Fruit fly (Drosophila melanogaster) whole organism, pupa: Measurements from ENCODE around the gene CNMaR.

Experiments
- CG10348 ChIP-seq: fragments of 200-800 bp; sonication (Bioruptor generic); IDR thresholded peaks from 2 replicates; pipeline ENCODE4 v1.3.6; 2022; ENCODE audit warnings: missing biosample characterization, missing genetic modification characterization
- CG12605 ChIP-seq: fragments of 200-800 bp; sonication (Bioruptor generic); IDR thresholded peaks from 2 replicates; pipeline ENCODE4 v1.3.6; 2022; ENCODE audit warnings: missing biosample characterization, missing genetic modification characterization
- CG13204 ChIP-seq: fragments of 200-800 bp; sonication (Bioruptor generic); optimal IDR thresholded peaks from 2 replicates; lab custom pipeline; 2018; ENCODE audit warnings: missing biosample characterization, mild to moderate bottlenecking, missing genetic modification characterization, moderate library complexity
- CG14655 ChIP-seq: fragments of 200-800 bp; sonication (Bioruptor generic); optimal IDR thresholded peaks from 3 replicates; lab custom pipeline; 2017; ENCODE audit warnings: mild to moderate bottlenecking, missing biosample characterization, missing genetic modification reagents, missing genetic modification characterization
- CG15710 ChIP-seq: fragments of 200-800 bp; sonication (Bioruptor generic); optimal IDR thresholded peaks from 2 replicates; lab custom pipeline; 2018; ENCODE audit warnings: missing biosample characterization, mild to moderate bottlenecking, missing genetic modification characterization, moderate library complexity
- CG17806 ChIP-seq: fragments of 200-800 bp; sonication (Bioruptor generic); optimal IDR thresholded peaks from 2 replicates; lab custom pipeline; 2018; ENCODE audit warnings: missing biosample characterization, mild to moderate bottlenecking, missing genetic modification characterization, moderate library complexity
- CG32121 ChIP-seq: fragments of 200-800 bp; sonication (Bioruptor generic); IDR thresholded peaks from 2 replicates; pipeline ENCODE4 v1.3.6; 2022; ENCODE audit warnings: missing biosample characterization, missing genetic modification characterization
- CG34367 ChIP-seq: fragments of 200-800 bp; sonication (Bioruptor generic); optimal IDR thresholded peaks from 2 replicates; lab custom pipeline; 2018; ENCODE audit warnings: missing biosample characterization, mild to moderate bottlenecking, missing genetic modification characterization
- CG4496 ChIP-seq: fragments of 200-800 bp; sonication (Bioruptor generic); IDR thresholded peaks from 3 replicates; pipeline ENCODE4 v1.3.6; 2022; ENCODE audit warnings: missing biosample characterization, missing genetic modification characterization
- CG8159 ChIP-seq: fragments of 200-800 bp; sonication (Bioruptor generic); optimal IDR thresholded peaks from 3 replicates; lab custom pipeline; 2018; ENCODE audit warnings: missing biosample characterization, mild to moderate bottlenecking, missing genetic modification characterization, moderate library complexity
- CG8301 ChIP-seq: fragments of 200-800 bp; sonication (Bioruptor generic); optimal IDR thresholded peaks from 2 replicates; lab custom pipeline; 2018; ENCODE audit warnings: missing biosample characterization, mild to moderate bottlenecking, missing genetic modification characterization
- CG9948 ChIP-seq: fragments of 200-800 bp; sonication (Bioruptor generic); optimal IDR thresholded peaks from 2 replicates; lab custom pipeline; 2018; ENCODE audit warnings: missing biosample characterization, mild to moderate bottlenecking, missing genetic modification characterization, moderate library complexity
- D1 ChIP-seq: fragments of 200-800 bp; sonication (Bioruptor generic); optimal IDR thresholded peaks from 2 replicates; lab custom pipeline; 2018; ENCODE audit warnings: missing biosample characterization, mild to moderate bottlenecking, missing genetic modification characterization, moderate library complexity
- EcR ChIP-seq: fragments of 200-800 bp; sonication (Bioruptor generic); optimal IDR thresholded peaks from 3 replicates; lab custom pipeline; 2019; ENCODE audit warnings: missing biosample characterization, missing genetic modification characterization, mild to moderate bottlenecking, moderate library complexity, missing genetic modification reagents
- Ets98B ChIP-seq: fragments of 200-800 bp; sonication (Bioruptor generic); IDR thresholded peaks from 2 replicates; pipeline ENCODE4 v1.3.6; 2022; ENCODE audit warnings: missing biosample characterization, missing genetic modification characterization
- Pif1A ChIP-seq: fragments of 200-800 bp; sonication (Bioruptor generic); optimal IDR thresholded peaks from 3 replicates; lab custom pipeline; 2016; ENCODE audit warnings: missing biosample characterization, missing genetic modification characterization
- Pif1B ChIP-seq: fragments of 200-800 bp; sonication (Bioruptor generic); optimal IDR thresholded peaks from 3 replicates; lab custom pipeline; 2016; ENCODE audit warnings: missing biosample characterization, missing genetic modification characterization
- Snoo ChIP-seq: fragments of 200-800 bp; sonication (Bioruptor generic); optimal IDR thresholded peaks from 3 replicates; lab custom pipeline; 2017; ENCODE audit warnings: missing biosample characterization, mild to moderate bottlenecking, missing genetic modification characterization, inconsistent platforms
- fd96Ca ChIP-seq: fragments of 200-800 bp; sonication (Bioruptor generic); IDR thresholded peaks from 3 replicates; pipeline ENCODE4 v1.3.6; 2022; ENCODE audit warnings: missing biosample characterization, missing genetic modification characterization
- gl ChIP-seq: fragments of 200-800 bp; sonication (Bioruptor generic); optimal IDR thresholded peaks from 2 replicates; lab custom pipeline; 2018; ENCODE audit warnings: missing biosample characterization, mild to moderate bottlenecking, missing genetic modification characterization
- rn ChIP-seq: fragments of 200-800 bp; sonication (Bioruptor generic); IDR thresholded peaks from 2 replicates; pipeline ENCODE4 v1.3.6; 2022; ENCODE audit warnings: missing biosample characterization, missing genetic modification characterization

The CNMaR gene

dm6 chr3L:9615443-9616141 lies 28.3 kb upstream of the CNMaR start:
- TF ChIP-seq CG14655 (GFP tag; lab: Kevin White, UChicago) (no peak), EcR (peak; percentile 67)

- TF ChIP-seq CG34367 (tag; lab: Kevin White, UChicago) (no peak), CG17806 (tag; lab: Kevin White, UChicago) (no peak), D1 (tag; lab: Kevin White, UChicago) (no peak), fd96Ca (no peak), CG32121 (GFP tag; lab: Robert Waterston, UW) (no peak), CG15710 (tag; lab: Kevin White, UChicago) (no peak), Snoo (tag; lab: Kevin White, UChicago) (no peak), CG4496 (GFP tag; lab: Robert Waterston, UW) (no peak), CG12605 (GFP tag; lab: Robert Waterston, UW) (no peak)
Observed at dm6 chr3L:9624014-9624413, 19.9 kb upstream of the CNMaR start, which contains the start of gene CG3335. Gene CG3335 (plus strand): TSS chr3L:9624237.

dm6 chr3L:9628376-9628775 lies 15.5 kb upstream of the CNMaR start, which contains the start of gene Cyp40:
Gene Cyp40 (plus strand): TSS chr3L:9628676.
- no peak for TF ChIP-seq CG32121 (GFP tag; lab: Robert Waterston, UW)
- TF ChIP-seq fd96Ca = no peak
- no peak for TF ChIP-seq Pif1A (GFP tag; lab: Kevin White, UChicago)
- TF ChIP-seq CG14655 (GFP tag; lab: Kevin White, UChicago) = no peak
- TF ChIP-seq CG17806 (tag; lab: Kevin White, UChicago) = no peak
- TF ChIP-seq Snoo (tag; lab: Kevin White, UChicago) = no peak
- no peak for TF ChIP-seq CG10348 (GFP tag; lab: Robert Waterston, UW)
- no peak for TF ChIP-seq CG34367 (tag; lab: Kevin White, UChicago)
- no peak for TF ChIP-seq CG8159 (tag; lab: Kevin White, UChicago)
- no peak for TF ChIP-seq CG4496 (GFP tag; lab: Robert Waterston, UW)
- no peak for TF ChIP-seq Pif1B (GFP tag; lab: Kevin White, UChicago)
- TF ChIP-seq D1 (tag; lab: Kevin White, UChicago) = no peak
- TF ChIP-seq, all 21 proteins: peak for 0

- no peak for TF ChIP-seq CG13204
- no peak for TF ChIP-seq CG8301 (tag; lab: Kevin White, UChicago)
- TF ChIP-seq CG8159 (tag; lab: Kevin White, UChicago) = no peak
- TF ChIP-seq Pif1B (GFP tag; lab: Kevin White, UChicago) = no peak
- TF ChIP-seq gl (tag; lab: Kevin White, UChicago) = no peak
- TF ChIP-seq CG32121 (GFP tag; lab: Robert Waterston, UW) = no peak
- TF ChIP-seq Pif1A (GFP tag; lab: Kevin White, UChicago) = no peak
- TF ChIP-seq CG14655 (GFP tag; lab: Kevin White, UChicago) = no peak
- TF ChIP-seq CG12605 (GFP tag; lab: Robert Waterston, UW) = no peak
- no peak for TF ChIP-seq Ets98B
- no peak for TF ChIP-seq CG10348 (GFP tag; lab: Robert Waterston, UW)
- no peak for TF ChIP-seq CG4496 (GFP tag; lab: Robert Waterston, UW)
- no peak for TF ChIP-seq Snoo (tag; lab: Kevin White, UChicago)
- TF ChIP-seq CG34367 (tag; lab: Kevin White, UChicago) = no peak
- TF ChIP-seq fd96Ca = no peak
- no peak for TF ChIP-seq CG17806 (tag; lab: Kevin White, UChicago)
- TF ChIP-seq D1 (tag; lab: Kevin White, UChicago) = no peak
- no peak for TF ChIP-seq EcR
- TF ChIP-seq CG9948 (tag; lab: Kevin White, UChicago) = no peak
Observed at dm6 chr3L:9629093-9629492, 14.8 kb upstream of the CNMaR start, which contains the start of gene Or67b. Gene Or67b (minus strand): TSS chr3L:9629193.

- no peak for TF ChIP-seq CG8159 (tag; lab: Kevin White, UChicago)
- no peak for TF ChIP-seq fd96Ca
- no peak for TF ChIP-seq CG9948 (tag; lab: Kevin White, UChicago)
- TF ChIP-seq EcR = no peak
- TF ChIP-seq CG14655 (GFP tag; lab: Kevin White, UChicago) = no peak
Observed at dm6 chr3L:9629910-9630309, 14.0 kb upstream of the CNMaR start.

dm6 chr3L:9637812-9638211 lies 6.1 kb upstream of the CNMaR start, which contains the start of gene CG8329:
Gene CG8329 (plus strand): TSS chr3L:9638112.
- TF ChIP-seq Pif1A (GFP tag; lab: Kevin White, UChicago) (no peak), CG15710 (tag; lab: Kevin White, UChicago) (no peak), CG34367 (tag; lab: Kevin White, UChicago) (no peak), CG32121 (GFP tag; lab: Robert Waterston, UW) (no peak), CG8301 (tag; lab: Kevin White, UChicago) (no peak), fd96Ca (no peak), CG10348 (GFP tag; lab: Robert Waterston, UW) (no peak), EcR (no peak)

dm6 chr3L:9638971-9639370 lies 4.9 kb upstream of the CNMaR start, which contains the start of gene CG18179:
Gene CG18179 (plus strand): TSS chr3L:9639271.
- TF ChIP-seq Snoo (tag; lab: Kevin White, UChicago) (no peak), gl (tag; lab: Kevin White, UChicago) (no peak), CG17806 (tag; lab: Kevin White, UChicago) (no peak), CG14655 (GFP tag; lab: Kevin White, UChicago) (no peak), CG9948 (tag; lab: Kevin White, UChicago) (no peak), rn (GFP tag; lab: Robert Waterston, UW) (no peak), Pif1A (GFP tag; lab: Kevin White, UChicago) (no peak), Pif1B (GFP tag; lab: Kevin White, UChicago) (no peak), Ets98B (no peak), CG12605 (GFP tag; lab: Robert Waterston, UW) (no peak), CG4496 (GFP tag; lab: Robert Waterston, UW) (no peak), CG8301 (tag; lab: Kevin White, UChicago) (no peak), CG8159 (tag; lab: Kevin White, UChicago) (no peak), CG10348 (GFP tag; lab: Robert Waterston, UW) (no peak)
